Worm (Caenorhabditis elegans): ENCODE measurements around the gene srg-44.

srg-44 gene

ce11 chrV:17323876-17324275 is 4.7 kb upstream of the srg-44 start:
- TF ChIP-seq ceh-13 (GFP tag; optimal IDR thresholded peaks at IDR 0.05) (peak; percentile 13), hmg-4 (GFP tag; optimal IDR thresholded peaks at IDR 0.05) (no peak)

ce11 chrV:17327867-17328266 is 730 bp upstream of the srg-44 start, which contains the start of gene sdz-16:
sdz-16 (minus strand) TSS chrV:17327967.
- TF ChIP-seq B0310.2 (tag; optimal IDR thresholded peaks at IDR 0.05) (no peak), flt-1 (GFP tag; IDR thresholded peaks at IDR 0.05) (no peak)

- TF ChIP-seq ceh-36 (tag; optimal IDR thresholded peaks at IDR 0.05) (no peak), ets-7 (tag; optimal IDR thresholded peaks at IDR 0.05) (no peak), pes-1 (GFP tag; IDR thresholded peaks at IDR 0.05) (no peak), scrt-1 (GFP tag; IDR thresholded peaks at IDR 0.05) (no peak), ama-1 (optimal IDR thresholded peaks at IDR 0.05) (no peak), ceh-13 (GFP tag; optimal IDR thresholded peaks at IDR 0.05) (no peak), tra-4 (tag; optimal IDR thresholded peaks at IDR 0.05) (no peak), F13C5.2 (tag; optimal IDR thresholded peaks at IDR 0.05) (no peak), hnd-1 (tag; optimal IDR thresholded peaks at IDR 0.05) (no peak), hmg-4 (GFP tag; optimal IDR thresholded peaks at IDR 0.05) (no peak), aly-1 (tag; optimal IDR thresholded peaks at IDR 0.05) (no peak), flt-1 (GFP tag; IDR thresholded peaks at IDR 0.05) (no peak), B0310.2 (tag; optimal IDR thresholded peaks at IDR 0.05) (no peak)
Observed at ce11 chrV:17331340-17331739, 2.7 kb downstream of the srg-44 start, which contains the start of gene fbxa-185. fbxa-185 (plus strand) TSS chrV:17331640.

- TF ChIP-seq hnd-1 (tag; optimal IDR thresholded peaks at IDR 0.05): no peak
- TF ChIP-seq flt-1 (GFP tag; IDR thresholded peaks at IDR 0.05): no peak
- TF ChIP-seq F13C5.2 (tag; optimal IDR thresholded peaks at IDR 0.05): no peak
- TF ChIP-seq ceh-13 (GFP tag; optimal IDR thresholded peaks at IDR 0.05): no peak
- no peak for TF ChIP-seq aly-1 (tag; optimal IDR thresholded peaks at IDR 0.05)
- no peak for TF ChIP-seq tra-4 (tag; optimal IDR thresholded peaks at IDR 0.05)
- no peak for TF ChIP-seq hmg-4 (GFP tag; optimal IDR thresholded peaks at IDR 0.05)
- no peak for TF ChIP-seq ets-7 (tag; optimal IDR thresholded peaks at IDR 0.05)
Observed at ce11 chrV:17339349-17339748, 10.8 kb downstream of the srg-44 start.

- TF ChIP-seq ceh-13 (GFP tag; optimal IDR thresholded peaks at IDR 0.05) (no peak), ama-1 (optimal IDR thresholded peaks at IDR 0.05) (no peak), tbx-11 (GFP tag; IDR thresholded peaks at IDR 0.05) (no peak), aly-1 (tag; optimal IDR thresholded peaks at IDR 0.05) (no peak), B0310.2 (tag; optimal IDR thresholded peaks at IDR 0.05) (no peak), ceh-36 (tag; optimal IDR thresholded peaks at IDR 0.05) (no peak), hmg-4 (GFP tag; optimal IDR thresholded peaks at IDR 0.05) (no peak), hmbx-1 (tag; optimal IDR thresholded peaks at IDR 0.05) (no peak), flt-1 (GFP tag; IDR thresholded peaks at IDR 0.05) (no peak)
Observed at ce11 chrV:17344876-17345275, 16.3 kb downstream of the srg-44 start, which contains the start of the genes fbxa-188 and fbxa-189. fbxa-188 (minus strand) TSS chrV:17344926. fbxa-189 (plus strand) TSS chrV:17345214.

- no peak for TF ChIP-seq B0310.2 (tag; optimal IDR thresholded peaks at IDR 0.05)
- no peak for TF ChIP-seq sea-1 (GFP tag; conservative IDR thresholded peaks at IDR 0.05)
- no peak for TF ChIP-seq hmbx-1 (tag; optimal IDR thresholded peaks at IDR 0.05)
- no peak for TF ChIP-seq aly-1 (tag; optimal IDR thresholded peaks at IDR 0.05)
- TF ChIP-seq pes-1 (GFP tag; IDR thresholded peaks at IDR 0.05): no peak
- no peak for TF ChIP-seq tbx-37 (GFP tag; conservative IDR thresholded peaks at IDR 0.05)
- TF ChIP-seq tbx-11 (GFP tag; IDR thresholded peaks at IDR 0.05): no peak
- TF ChIP-seq scrt-1 (GFP tag; IDR thresholded peaks at IDR 0.05): no peak
- TF ChIP-seq ceh-36 (tag; optimal IDR thresholded peaks at IDR 0.05): no peak
- TF ChIP-seq ama-1 (optimal IDR thresholded peaks at IDR 0.05): no peak
- TF ChIP-seq ets-7 (tag; optimal IDR thresholded peaks at IDR 0.05): no peak
- TF ChIP-seq F13C5.2 (tag; optimal IDR thresholded peaks at IDR 0.05): no peak
Observed at ce11 chrV:17347602-17348001, 19.0 kb downstream of the srg-44 start, which contains the start of gene skr-5. skr-5 (plus strand) TSS chrV:17347902.

ce11 chrV:17350093-17350492 is 21.5 kb downstream of the srg-44 start, which contains the start of gene lsy-27:
lsy-27 (minus strand) TSS chrV:17350193.
- TF ChIP-seq ets-7 (tag; optimal IDR thresholded peaks at IDR 0.05) (no peak), F13C5.2 (tag; optimal IDR thresholded peaks at IDR 0.05) (no peak), ama-1 (optimal IDR thresholded peaks at IDR 0.05) (no peak), tbx-11 (GFP tag; IDR thresholded peaks at IDR 0.05) (no peak), tbx-37 (GFP tag; conservative IDR thresholded peaks at IDR 0.05) (no peak), B0310.2 (tag; optimal IDR thresholded peaks at IDR 0.05) (no peak), aly-1 (tag; optimal IDR thresholded peaks at IDR 0.05) (no peak), pes-1 (GFP tag; IDR thresholded peaks at IDR 0.05) (no peak), hnd-1 (tag; optimal IDR thresholded peaks at IDR 0.05) (no peak), scrt-1 (GFP tag; IDR thresholded peaks at IDR 0.05) (no peak), ceh-13 (GFP tag; optimal IDR thresholded peaks at IDR 0.05) (no peak), tra-4 (tag; optimal IDR thresholded peaks at IDR 0.05) (no peak), sea-1 (GFP tag; conservative IDR thresholded peaks at IDR 0.05) (no peak), ceh-36 (tag; optimal IDR thresholded peaks at IDR 0.05) (no peak), hmg-4 (GFP tag; optimal IDR thresholded peaks at IDR 0.05) (no peak), flt-1 (GFP tag; IDR thresholded peaks at IDR 0.05) (no peak), hmbx-1 (tag; optimal IDR thresholded peaks at IDR 0.05) (no peak)

- TF ChIP-seq ets-7 (tag; optimal IDR thresholded peaks at IDR 0.05): no peak
- no peak for TF ChIP-seq aly-1 (tag; optimal IDR thresholded peaks at IDR 0.05)
- TF ChIP-seq pes-1 (GFP tag; IDR thresholded peaks at IDR 0.05): no peak
- no peak for TF ChIP-seq tbx-11 (GFP tag; IDR thresholded peaks at IDR 0.05)
Observed at ce11 chrV:17352827-17353373, 24.3 kb downstream of the srg-44 start, which contains the start of the genes fbxa-134 and F47H4.2. fbxa-134 (minus strand) TSS chrV:17352870. F47H4.2 (plus strand) TSS chrV:17353323.

Measured in whole organism, early embryonic.